Worm (Caenorhabditis elegans): Measurements from ENCODE around the gene osm-3.

ce11 chrIV:3755921-3756320 lies 44.9 kb downstream of the osm-3 start, which contains the start of gene best-20:
- no peak for TF ChIP-seq zag-1 (tag; optimal IDR thresholded peaks at IDR 0.05)
- no peak for TF ChIP-seq lsy-2 (tag; optimal IDR thresholded peaks at IDR 0.05)
- TF ChIP-seq ZK546.5 (tag; optimal IDR thresholded peaks at IDR 0.05), result no peak
- TF ChIP-seq lin-11 (tag; optimal IDR thresholded peaks at IDR 0.05), result no peak
- no peak for TF ChIP-seq lin-39 (tag; optimal IDR thresholded peaks at IDR 0.05)
- no peak for TF ChIP-seq ceh-82 (tag; optimal IDR thresholded peaks at IDR 0.05)
- no peak for TF ChIP-seq elt-3 (tag; optimal IDR thresholded peaks at IDR 0.05)
- no peak for TF ChIP-seq unc-62 (GFP tag; optimal IDR thresholded peaks at IDR 0.05)
- TF ChIP-seq nhr-237 (tag; optimal IDR thresholded peaks at IDR 0.05), result no peak
